Worm (Caenorhabditis elegans) whole organism, early embryonic: ENCODE data around the gene ttbk-5.

ENCODE experiments used
- B0310.2 ChIP-seq: sonication (generic microtip); optimal IDR thresholded peaks from 2 replicates; lab custom pipeline; 2016; ENCODE audit warnings: mild to moderate bottlenecking, missing genetic modification characterization, missing compliant biosample characterization
- F13C5.2 ChIP-seq: sonication (generic microtip); optimal IDR thresholded peaks from 2 replicates; lab custom pipeline; 2017; ENCODE audit warnings: mild to moderate bottlenecking, missing genetic modification characterization, inconsistent platforms, missing compliant biosample characterization
- aly-1 ChIP-seq: sonication (generic microtip); optimal IDR thresholded peaks from 2 replicates; lab custom pipeline; 2016; ENCODE audit warnings: missing genetic modification characterization, missing compliant biosample characterization
- ama-1 ChIP-seq: fragments of 150-350 bp; optimal IDR thresholded peaks from 2 replicates; lab custom pipeline; 2014
- ceh-13 ChIP-seq: fragments of 200-800 bp; sonication (Bioruptor generic); optimal IDR thresholded peaks from 2 replicates; lab custom pipeline; 2018; ENCODE audit warnings: mild to moderate bottlenecking, missing genetic modification characterization, missing compliant biosample characterization
- ceh-36 ChIP-seq: sonication (generic microtip); optimal IDR thresholded peaks from 2 replicates; lab custom pipeline; 2016; ENCODE audit warnings: missing genetic modification characterization, inconsistent platforms, missing compliant biosample characterization
- ets-7 ChIP-seq: sonication (generic microtip); optimal IDR thresholded peaks from 2 replicates; lab custom pipeline; 2016; ENCODE audit warnings: missing genotype, missing genetic modification characterization, missing compliant biosample characterization
- flt-1 ChIP-seq: fragments of 200-800 bp; sonication (Bioruptor generic); IDR thresholded peaks from 2 replicates; pipeline ENCODE4 v1.3.6; 2022; ENCODE audit warnings: missing genetic modification characterization, missing compliant biosample characterization
- hmbx-1 ChIP-seq: sonication (generic microtip); optimal IDR thresholded peaks from 2 replicates; lab custom pipeline; 2016; ENCODE audit warnings: mild to moderate bottlenecking, missing genetic modification characterization, missing compliant biosample characterization
- hmg-4 ChIP-seq: fragments of 200-800 bp; sonication (Bioruptor generic); optimal IDR thresholded peaks from 2 replicates; lab custom pipeline; 2018; ENCODE audit warnings: mild to moderate bottlenecking, missing genetic modification characterization, missing compliant biosample characterization
- hnd-1 ChIP-seq: sonication (generic microtip); optimal IDR thresholded peaks from 2 replicates; lab custom pipeline; 2016; ENCODE audit warnings: missing genetic modification characterization, missing compliant biosample characterization
- pes-1 ChIP-seq: fragments of 200-800 bp; sonication (Bioruptor generic); IDR thresholded peaks from 2 replicates; pipeline ENCODE4 v1.3.6; 2022; ENCODE audit warnings: missing genetic modification reagents, missing genetic modification characterization, missing compliant biosample characterization
- scrt-1 ChIP-seq: fragments of 200-800 bp; sonication (Bioruptor generic); IDR thresholded peaks from 2 replicates; pipeline ENCODE4 v1.3.6; 2022; ENCODE audit warnings: missing genetic modification characterization, missing compliant biosample characterization
- sea-1 ChIP-seq: fragments of 200-800 bp; sonication (Bioruptor generic); conservative IDR thresholded peaks from 2 replicates; pipeline ENCODE4 v1.3.6; 2022; ENCODE audit warnings: missing genetic modification characterization, missing compliant biosample characterization
- tbx-11 ChIP-seq: fragments of 200-800 bp; sonication (Bioruptor generic); IDR thresholded peaks from 2 replicates; pipeline ENCODE4 v1.3.6; 2022; ENCODE audit warnings: missing genetic modification characterization, missing compliant biosample characterization
- tbx-37 ChIP-seq: fragments of 200-800 bp; sonication (Bioruptor generic); conservative IDR thresholded peaks from 2 replicates; pipeline ENCODE4 v1.3.6; 2022; ENCODE audit warnings: missing genetic modification reagents, missing genetic modification characterization, missing compliant biosample characterization
- tra-4 ChIP-seq: sonication (generic microtip); optimal IDR thresholded peaks from 2 replicates; lab custom pipeline; 2017; ENCODE audit warnings: missing genetic modification characterization, missing compliant biosample characterization

ttbk-5 gene

ce11 chrIV:10090358-10090757, at the start of gene ttbk-5:
ttbk-5 (plus strand) TSS chrIV:10090658.
- TF ChIP-seq tbx-37 (GFP tag; lab: Robert Waterston, UW) (no peak), tra-4 (no peak), aly-1 (tag; lab: Kevin White, UChicago) (no peak), ama-1 (lab: Kevin White, UChicago) (no peak)

ce11 chrIV:10040803-10041202, 49.7 kb upstream of the ttbk-5 start, which contains the start of gene dhs-31:
dhs-31 (minus strand) TSS chrIV:10040903.
- TF ChIP-seq ama-1 (lab: Kevin White, UChicago) = no peak
- TF ChIP-seq ceh-13 (GFP tag; lab: Kevin White, UChicago) = no peak
- no peak for TF ChIP-seq ceh-36 (tag; lab: Kevin White, UChicago)
- no peak for TF ChIP-seq B0310.2
- no peak for TF ChIP-seq hnd-1 (tag; lab: Kevin White, UChicago)
- no peak for TF ChIP-seq hmbx-1
- TF ChIP-seq scrt-1 (GFP tag; lab: Robert Waterston, UW) = no peak
- no peak for TF ChIP-seq F13C5.2 (tag; lab: Kevin White, UChicago)
- no peak for TF ChIP-seq hmg-4 (GFP tag; lab: Kevin White, UChicago)

ce11 chrIV:10042881-10043280, 47.6 kb upstream of the ttbk-5 start, which contains the start of gene frk-1:
frk-1 (plus strand) TSS chrIV:10043181.
- TF ChIP-seq tra-4 (no peak), ets-7 (no peak), hmbx-1 (no peak)

ce11 chrIV:10046005-10046404, 44.5 kb upstream of the ttbk-5 start:
- TF ChIP-seq scrt-1 (GFP tag; lab: Robert Waterston, UW) (no peak), hmbx-1 (no peak), aly-1 (tag; lab: Kevin White, UChicago) (no peak), B0310.2 (no peak), ceh-13 (GFP tag; lab: Kevin White, UChicago) (no peak), ama-1 (lab: Kevin White, UChicago) (no peak), ets-7 (no peak), hnd-1 (tag; lab: Kevin White, UChicago) (no peak)

- TF ChIP-seq sea-1 (GFP tag; lab: Robert Waterston, UW) = no peak
- no peak for TF ChIP-seq flt-1
- TF ChIP-seq F13C5.2 (tag; lab: Kevin White, UChicago) = no peak
Observed at ce11 chrIV:10047108-10047507, 43.4 kb upstream of the ttbk-5 start, which contains the start of gene T04B2.3. T04B2.3 (plus strand) TSS chrIV:10047408.

ce11 chrIV:10048268-10048667, 42.2 kb upstream of the ttbk-5 start:
- no peak for TF ChIP-seq pes-1 (GFP tag; lab: Robert Waterston, UW)
- TF ChIP-seq F13C5.2 (tag; lab: Kevin White, UChicago) = no peak
- no peak for TF ChIP-seq B0310.2
- TF ChIP-seq aly-1 (tag; lab: Kevin White, UChicago) = no peak
- no peak for TF ChIP-seq flt-1
- TF ChIP-seq ceh-13 (GFP tag; lab: Kevin White, UChicago) = no peak
- TF ChIP-seq sea-1 (GFP tag; lab: Robert Waterston, UW) = no peak

ce11 chrIV:10051088-10051487, 39.4 kb upstream of the ttbk-5 start, which contains the start of gene T04B2.8:
T04B2.8 (minus strand) TSS chrIV:10051188.
- no peak for TF ChIP-seq tbx-11 (GFP tag; lab: Robert Waterston, UW)
- no peak for TF ChIP-seq ets-7
- no peak for TF ChIP-seq B0310.2
- no peak for TF ChIP-seq tra-4
- no peak for TF ChIP-seq hnd-1 (tag; lab: Kevin White, UChicago)
- TF ChIP-seq pes-1 (GFP tag; lab: Robert Waterston, UW) = no peak
- no peak for TF ChIP-seq ceh-36 (tag; lab: Kevin White, UChicago)
- no peak for TF ChIP-seq ama-1 (lab: Kevin White, UChicago)
- no peak for TF ChIP-seq aly-1 (tag; lab: Kevin White, UChicago)
- TF ChIP-seq sea-1 (GFP tag; lab: Robert Waterston, UW) = no peak
- no peak for TF ChIP-seq flt-1
- no peak for TF ChIP-seq ceh-13 (GFP tag; lab: Kevin White, UChicago)
- TF ChIP-seq scrt-1 (GFP tag; lab: Robert Waterston, UW) = no peak
- no peak for TF ChIP-seq hmbx-1
- no peak for TF ChIP-seq hmg-4 (GFP tag; lab: Kevin White, UChicago)
- no peak for TF ChIP-seq F13C5.2 (tag; lab: Kevin White, UChicago)

- TF ChIP-seq scrt-1 (GFP tag; lab: Robert Waterston, UW) = no peak
- TF ChIP-seq pes-1 (GFP tag; lab: Robert Waterston, UW) = no peak
- no peak for TF ChIP-seq ets-7
- TF ChIP-seq tbx-11 (GFP tag; lab: Robert Waterston, UW) = no peak
- TF ChIP-seq F13C5.2 (tag; lab: Kevin White, UChicago) = no peak
- no peak for TF ChIP-seq aly-1 (tag; lab: Kevin White, UChicago)
Observed at ce11 chrIV:10053550-10053949, 36.9 kb upstream of the ttbk-5 start, which contains the start of gene srv-12. srv-12 (minus strand) TSS chrIV:10053650.

ce11 chrIV:10056138-10056537, 34.3 kb upstream of the ttbk-5 start, which contains the start of gene T04B2.7:
T04B2.7 (minus strand) TSS chrIV:10056238.
- TF ChIP-seq tbx-37 (GFP tag; lab: Robert Waterston, UW) (no peak), sea-1 (GFP tag; lab: Robert Waterston, UW) (no peak), ets-7 (no peak), tbx-11 (GFP tag; lab: Robert Waterston, UW) (no peak), B0310.2 (no peak), scrt-1 (GFP tag; lab: Robert Waterston, UW) (no peak), ama-1 (lab: Kevin White, UChicago) (no peak), hnd-1 (tag; lab: Kevin White, UChicago) (no peak), hmbx-1 (no peak), flt-1 (no peak), ceh-13 (GFP tag; lab: Kevin White, UChicago) (no peak), F13C5.2 (tag; lab: Kevin White, UChicago) (no peak), ceh-36 (tag; lab: Kevin White, UChicago) (no peak), tra-4 (no peak), hmg-4 (GFP tag; lab: Kevin White, UChicago) (no peak), pes-1 (GFP tag; lab: Robert Waterston, UW) (no peak)
